Worm (Caenorhabditis elegans): ENCODE measurements around the gene dct-17.

- TF ChIP-seq ztf-23 (GFP tag; IDR thresholded peaks at IDR 0.05) (no peak), tab-1 (GFP tag; IDR thresholded peaks at IDR 0.05) (no peak), cog-1 (tag; optimal IDR thresholded peaks at IDR 0.05) (no peak), ztf-29 (GFP tag; IDR thresholded peaks at IDR 0.05) (no peak), klf-2 (GFP tag; conservative IDR thresholded peaks at IDR 0.05) (no peak), T22C8.4 (GFP tag; IDR thresholded peaks at IDR 0.05) (no peak), flt-1 (GFP tag; IDR thresholded peaks at IDR 0.05) (no peak), ref-1 (GFP tag; conservative IDR thresholded peaks at IDR 0.05) (no peak), med-1 (GFP tag; optimal IDR thresholded peaks at IDR 0.05; ENCODE audit: insufficient read depth) (no peak)
Observed at ce11 chrV:13730762-13731161, at the start of gene dct-17.
